Fruit fly (Drosophila melanogaster) Kc167 (cell line): ENCODE results near the gene erm.

ENCODE experiments used
- Myc ChIP-seq: fragments of >200 bp; optimal IDR thresholded peaks from 2 replicates; lab custom pipeline; 2017; ENCODE audit warnings: missing external identifiers
- Sin3A ChIP-seq: fragments of >200 bp; optimal IDR thresholded peaks from 2 replicates; lab custom pipeline; 2018; ENCODE audit warnings: missing external identifiers
- h ChIP-seq: fragments of >200 bp; optimal IDR thresholded peaks from 3 replicates; lab custom pipeline; 2018; ENCODE audit warnings: missing external identifiers
- insv ChIP-seq: fragments of >200 bp; optimal IDR thresholded peaks from 3 replicates; lab custom pipeline; 2018; ENCODE audit warnings: missing external identifiers
- psq ChIP-seq: fragments of >200 bp; optimal IDR thresholded peaks from 2 replicates; lab custom pipeline; 2017; ENCODE audit warnings: missing external identifiers
- ttk ChIP-seq: sonication (Bioruptor generic); optimal IDR thresholded peaks from 2 replicates; lab custom pipeline; 2017; ENCODE audit warnings: missing external identifiers

The erm gene

dm6 chr2L:1930565-1931201, 39.5 kb downstream of the erm start:
- no peak for TF ChIP-seq Myc (lab: Kevin White, UChicago)
- TF ChIP-seq h (lab: Kevin White, UChicago) = no peak
- TF ChIP-seq psq (lab: Kevin White, UChicago) = no peak
- no peak for TF ChIP-seq Sin3A (lab: Kevin White, UChicago)
- TF ChIP-seq insv (lab: Kevin White, UChicago) = no peak
- no peak for TF ChIP-seq ttk (lab: Kevin White, UChicago)

DNA sequence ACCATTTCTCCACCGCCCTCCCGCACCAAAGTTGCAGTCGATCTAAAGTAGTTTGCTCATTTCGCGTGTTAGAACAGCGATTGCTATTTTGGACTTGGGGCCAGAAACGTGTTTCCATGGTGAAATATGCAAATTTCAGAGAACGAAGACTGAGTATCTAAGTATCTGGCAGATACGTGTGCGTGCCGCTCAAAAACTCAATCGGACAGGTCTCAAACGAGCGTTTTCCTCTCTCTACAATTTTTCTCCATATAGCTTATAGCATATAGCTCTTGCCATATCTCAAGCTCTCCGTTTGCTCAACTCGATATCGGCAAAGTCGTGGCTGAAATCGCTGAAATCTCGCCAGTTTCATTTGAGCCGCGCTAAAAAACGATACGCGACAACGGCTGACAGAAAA, 42.8 kb downstream of the erm start:
- no peak for TF ChIP-seq Sin3A (lab: Kevin White, UChicago)
- TF ChIP-seq h (lab: Kevin White, UChicago) = no peak
- no peak for TF ChIP-seq insv (lab: Kevin White, UChicago)
- TF ChIP-seq ttk (lab: Kevin White, UChicago) = no peak
- TF ChIP-seq psq (lab: Kevin White, UChicago) = no peak
- no peak for TF ChIP-seq Myc (lab: Kevin White, UChicago)

DNA sequence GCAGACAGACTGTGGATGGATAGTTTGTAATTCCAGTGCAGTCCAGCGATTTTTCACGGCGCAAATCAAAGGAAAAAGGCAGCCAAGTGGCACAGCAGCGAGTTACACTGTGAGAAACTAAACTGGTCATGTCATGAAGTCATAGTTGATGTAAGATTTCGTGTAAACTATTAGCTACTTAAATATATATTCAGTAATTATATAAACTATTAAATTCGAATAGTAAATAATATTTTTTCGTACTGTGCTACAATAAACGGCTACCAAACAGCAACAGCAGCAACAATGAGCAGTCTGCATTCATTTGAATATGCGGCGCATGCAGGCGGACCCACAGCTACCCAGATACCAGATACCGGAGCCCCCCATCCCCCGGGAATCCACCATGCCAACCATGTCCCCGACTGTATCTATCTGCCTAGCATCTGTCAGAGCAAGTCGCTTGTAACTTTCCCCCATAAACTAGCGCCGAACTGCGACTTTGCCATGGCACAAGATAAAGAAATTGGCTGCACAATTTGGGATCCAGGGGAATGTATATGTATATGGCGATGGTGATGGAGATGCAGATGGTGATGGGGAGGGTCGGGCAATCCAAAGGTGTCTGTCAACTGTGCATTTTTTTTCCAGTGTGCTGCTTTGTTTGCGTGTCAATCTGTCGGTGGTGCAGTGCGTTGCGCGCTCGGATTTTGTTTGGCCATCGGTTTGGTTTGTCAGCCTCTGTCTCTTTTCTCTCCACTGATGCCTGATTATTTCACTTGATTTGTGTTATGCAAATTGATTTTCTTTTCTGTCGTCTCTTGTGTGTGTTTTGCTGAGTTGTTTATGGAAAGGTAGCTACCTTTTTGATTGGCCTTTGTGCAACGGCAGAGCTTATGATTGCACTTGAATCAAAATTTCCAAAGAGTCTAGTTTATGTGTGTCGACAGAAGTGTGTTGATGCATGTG, 44.0 kb downstream of the erm start:
- TF ChIP-seq psq (lab: Kevin White, UChicago) (no peak), insv (lab: Kevin White, UChicago) (no peak)

dm6 chr2L:1923846-1924245, 46.3 kb downstream of the erm start:
- TF ChIP-seq psq (lab: Kevin White, UChicago) (no peak), insv (lab: Kevin White, UChicago) (no peak), h (lab: Kevin White, UChicago) (no peak), Sin3A (lab: Kevin White, UChicago) (no peak), Myc (lab: Kevin White, UChicago) (no peak), ttk (lab: Kevin White, UChicago) (no peak)

DNA sequence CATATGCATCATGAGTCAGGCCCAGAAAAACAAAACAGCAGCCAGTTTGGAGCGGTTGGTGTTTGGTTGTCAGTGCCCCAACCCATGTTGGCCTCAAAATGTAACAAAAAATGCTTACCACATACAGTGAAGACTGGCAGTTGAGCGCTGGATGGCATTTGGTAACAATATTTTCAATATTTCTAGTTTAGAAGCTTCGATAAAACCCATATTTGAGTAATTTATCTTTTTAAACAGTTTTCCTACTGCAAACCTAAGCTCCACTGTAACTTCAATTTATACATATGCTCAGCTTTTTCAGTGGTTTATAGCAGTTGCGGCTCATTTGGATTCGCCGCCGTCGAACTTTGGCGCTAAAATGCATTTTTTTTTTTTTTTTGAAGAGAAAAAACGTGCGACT, 53.7 kb downstream of the erm start:
- TF ChIP-seq Myc (lab: Kevin White, UChicago) = no peak
- TF ChIP-seq Sin3A (lab: Kevin White, UChicago) = no peak
- TF ChIP-seq h (lab: Kevin White, UChicago) = no peak
- no peak for TF ChIP-seq ttk (lab: Kevin White, UChicago)
- no peak for TF ChIP-seq insv (lab: Kevin White, UChicago)
- TF ChIP-seq psq (lab: Kevin White, UChicago) = no peak

dm6 chr2L:1913047-1913760, 57.0 kb downstream of the erm start:
- TF ChIP-seq psq (lab: Kevin White, UChicago) (no peak), insv (lab: Kevin White, UChicago) (no peak), h (lab: Kevin White, UChicago) (no peak), ttk (lab: Kevin White, UChicago) (no peak), Sin3A (lab: Kevin White, UChicago) (no peak), Myc (lab: Kevin White, UChicago) (no peak)

DNA sequence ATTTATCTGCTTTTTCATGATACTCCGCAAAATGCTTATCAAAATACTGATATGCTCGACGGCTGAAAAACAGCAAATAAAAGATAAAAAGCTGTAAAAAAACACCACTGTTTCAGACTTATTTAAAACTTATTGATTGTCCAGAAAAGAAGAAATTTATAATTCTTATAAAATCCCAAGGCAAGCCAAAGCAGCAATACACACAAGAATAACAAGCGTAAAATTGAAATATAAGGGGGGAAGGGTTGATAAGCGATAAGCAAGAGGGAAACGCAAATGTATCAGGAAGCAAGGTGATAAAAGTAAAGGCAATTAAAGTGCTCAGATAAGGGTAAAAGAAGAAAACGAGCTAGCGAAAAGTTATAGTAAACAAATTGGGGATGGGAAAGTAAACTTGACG, 57.7 kb downstream of the erm start:
- no peak for TF ChIP-seq Sin3A (lab: Kevin White, UChicago)
- TF ChIP-seq ttk (lab: Kevin White, UChicago) = no peak
- no peak for TF ChIP-seq psq (lab: Kevin White, UChicago)
- TF ChIP-seq Myc (lab: Kevin White, UChicago) = no peak
- TF ChIP-seq insv (lab: Kevin White, UChicago) = no peak
- no peak for TF ChIP-seq h (lab: Kevin White, UChicago)

DNA sequence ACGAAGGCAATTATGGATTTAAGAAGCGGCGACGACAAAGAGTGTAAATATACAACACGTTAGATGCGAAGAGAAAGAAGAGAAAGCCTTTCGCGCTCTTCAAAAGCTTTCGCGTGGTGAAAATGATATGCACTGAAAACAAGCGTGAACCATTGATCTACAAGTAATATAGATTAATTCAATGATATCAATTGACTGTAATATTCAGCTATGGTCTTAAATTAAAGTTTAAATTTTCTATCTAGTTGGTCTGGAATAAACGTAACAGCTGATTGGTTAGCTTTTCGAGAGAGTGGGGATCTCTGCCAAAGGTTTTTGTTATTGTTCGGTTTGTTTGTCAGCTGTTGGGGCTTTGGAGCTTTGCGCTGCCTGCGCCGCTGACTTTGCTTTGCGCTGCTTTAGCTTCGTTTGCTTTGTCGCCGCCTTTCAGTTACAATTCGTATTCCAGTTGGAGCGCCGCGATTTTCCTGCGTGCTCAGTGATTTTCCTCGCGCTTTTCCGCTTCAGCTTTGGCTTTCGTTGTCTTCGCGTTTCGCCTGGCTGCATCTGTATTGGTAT, 58.8 kb downstream of the erm start:
- no peak for TF ChIP-seq h (lab: Kevin White, UChicago)
- no peak for TF ChIP-seq ttk (lab: Kevin White, UChicago)
- TF ChIP-seq insv (lab: Kevin White, UChicago) = no peak
- TF ChIP-seq psq (lab: Kevin White, UChicago) = no peak
- TF ChIP-seq Myc (lab: Kevin White, UChicago) = no peak
- no peak for TF ChIP-seq Sin3A (lab: Kevin White, UChicago)

DNA sequence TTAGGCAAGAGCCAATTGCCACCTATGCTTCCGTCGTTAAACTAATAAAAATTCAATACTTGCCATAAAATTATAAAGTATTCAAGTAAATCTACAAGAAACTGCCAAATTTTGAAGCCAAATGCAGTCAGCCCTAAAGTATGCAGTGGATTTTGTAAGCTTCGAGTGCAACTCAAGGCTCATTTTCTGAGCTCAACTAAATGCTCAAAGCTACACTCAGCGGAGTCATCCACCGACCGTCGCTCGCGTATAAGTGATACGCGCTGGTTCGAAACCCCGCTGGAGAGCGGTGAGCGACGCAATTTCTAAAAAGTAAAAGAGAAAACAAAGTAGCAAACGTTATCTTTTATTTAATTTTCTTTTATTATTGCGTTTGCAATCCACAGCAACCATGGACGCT, 60.5 kb downstream of the erm start:
- TF ChIP-seq ttk (lab: Kevin White, UChicago) (no peak), Myc (lab: Kevin White, UChicago) (no peak), Sin3A (lab: Kevin White, UChicago) (no peak), insv (lab: Kevin White, UChicago) (no peak), h (lab: Kevin White, UChicago) (no peak), psq (lab: Kevin White, UChicago) (no peak)

DNA sequence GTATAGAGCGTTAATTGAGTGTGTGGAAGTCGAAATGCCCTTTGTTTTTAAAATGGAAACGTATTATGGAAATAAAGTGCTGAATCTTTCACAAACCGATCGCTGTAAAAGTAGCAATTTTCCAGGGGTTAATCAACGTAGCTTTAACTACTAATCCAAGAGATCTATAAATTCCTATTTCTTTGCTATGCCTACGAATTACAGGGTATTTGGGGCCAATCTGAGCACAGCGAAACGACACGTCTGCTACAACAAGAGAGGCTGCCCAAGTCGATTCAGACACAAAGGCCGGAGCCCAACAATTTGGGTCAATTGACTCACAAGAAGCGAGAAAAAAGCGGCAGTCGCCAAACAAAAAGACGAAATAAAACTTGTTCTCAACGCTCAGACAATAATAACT, 63.1 kb downstream of the erm start:
- TF ChIP-seq h (lab: Kevin White, UChicago) = no peak
- TF ChIP-seq psq (lab: Kevin White, UChicago) = no peak
- no peak for TF ChIP-seq Sin3A (lab: Kevin White, UChicago)
- no peak for TF ChIP-seq Myc (lab: Kevin White, UChicago)
- no peak for TF ChIP-seq insv (lab: Kevin White, UChicago)
- TF ChIP-seq ttk (lab: Kevin White, UChicago) = no peak
